Worm (Caenorhabditis elegans) whole organism, young adult: ENCODE measurements around the gene ZK262.4.

Experiments used
- B0035.1 ChIP-seq: sonication (generic microtip); optimal IDR thresholded peaks from 2 replicates; lab custom pipeline; 2016; ENCODE audit warnings: missing genetic modification characterization, mild to moderate bottlenecking, missing compliant biosample characterization, missing genotype, missing genetic modification reagents
- B0336.3 ChIP-seq: fragments of 200-800 bp; sonication (Bioruptor generic); IDR thresholded peaks from 2 replicates; pipeline ENCODE4 v1.3.6; 2022; ENCODE audit warnings: missing genetic modification characterization, missing compliant biosample characterization
- D2030.7 ChIP-seq: fragments of 200-800 bp; sonication (Bioruptor generic); IDR thresholded peaks from 2 replicates; pipeline ENCODE4 v1.3.6; 2022; ENCODE audit warnings: missing genetic modification reagents, missing genetic modification characterization, missing compliant biosample characterization
- F22D6.2 ChIP-seq: sonication (generic microtip); optimal IDR thresholded peaks from 2 replicates; lab custom pipeline; 2016; ENCODE audit warnings: mild to moderate bottlenecking, missing genetic modification characterization, missing compliant biosample characterization
- F37B4.10 ChIP-seq: fragments of 200-800 bp; sonication (Bioruptor generic); IDR thresholded peaks from 2 replicates; pipeline ENCODE4 v1.3.6; 2022; ENCODE audit warnings: missing genetic modification characterization, missing compliant biosample characterization
- K11D2.4 ChIP-seq: fragments of 200-800 bp; sonication (Bioruptor generic); IDR thresholded peaks from 2 replicates; pipeline ENCODE4 v1.3.6; 2022; ENCODE audit warnings: missing genetic modification reagents, missing genetic modification characterization, missing compliant biosample characterization
- Y53G8AR.9 ChIP-seq: fragments of 200-800 bp; sonication (Bioruptor generic); conservative IDR thresholded peaks from 2 replicates; pipeline ENCODE4 v1.3.6; 2022; ENCODE audit warnings: missing genetic modification reagents, missing genetic modification characterization, missing compliant biosample characterization
- Y56A3A.18 ChIP-seq: fragments of 200-800 bp; sonication (Bioruptor generic); IDR thresholded peaks from 2 replicates; pipeline ENCODE4 v1.3.6; 2022; ENCODE audit warnings: missing genetic modification reagents, missing genetic modification characterization, missing compliant biosample characterization
- Y67H2A.10 ChIP-seq: fragments of 200-800 bp; sonication (Bioruptor generic); conservative IDR thresholded peaks from 2 replicates; pipeline ENCODE4 v1.3.6; 2022; ENCODE audit warnings: missing genetic modification reagents, missing genetic modification characterization, missing compliant biosample characterization
- cebp-2 ChIP-seq: fragments of 200-800 bp; sonication (Bioruptor generic); IDR thresholded peaks from 2 replicates; pipeline ENCODE4 v1.3.6; 2022; ENCODE audit warnings: missing genetic modification characterization, missing compliant biosample characterization
- ceh-58 ChIP-seq: fragments of 200-800 bp; sonication (Bioruptor generic); IDR thresholded peaks from 2 replicates; pipeline ENCODE4 v1.3.6; 2022; ENCODE audit warnings: missing genetic modification characterization, missing compliant biosample characterization
- ceh-91 ChIP-seq: fragments of 200-800 bp; sonication (Bioruptor generic); IDR thresholded peaks from 2 replicates; pipeline ENCODE4 v1.3.6; 2022; ENCODE audit warnings: missing genetic modification reagents, missing genetic modification characterization, missing compliant biosample characterization
- chd-7 ChIP-seq: sonication (generic microtip); optimal IDR thresholded peaks from 2 replicates; lab custom pipeline; 2016; ENCODE audit warnings: mild to moderate bottlenecking, missing genetic modification characterization, moderate library complexity, missing compliant biosample characterization
- die-1 ChIP-seq: sonication (generic microtip); optimal IDR thresholded peaks from 2 replicates; lab custom pipeline; 2016; ENCODE audit warnings: missing genotype, mild to moderate bottlenecking, missing genetic modification characterization, missing compliant biosample characterization
- dpff-1 ChIP-seq: sonication (generic microtip); optimal IDR thresholded peaks from 2 replicates; lab custom pipeline; 2017; ENCODE audit warnings: mild to moderate bottlenecking, missing genetic modification characterization, missing compliant biosample characterization
- dpl-1 ChIP-seq: fragments of 150-350 bp; optimal IDR thresholded peaks from 2 replicates; lab custom pipeline; 2014; ENCODE audit warnings: missing biosample characterization, missing genetic modification reagents, missing genetic modification characterization
- ekl-4 ChIP-seq: fragments of 200-800 bp; sonication (Bioruptor generic); IDR thresholded peaks from 2 replicates; pipeline ENCODE4 v1.3.6; 2022; ENCODE audit warnings: missing genetic modification reagents, missing genetic modification characterization, missing compliant biosample characterization
- hlh-12 ChIP-seq: sonication (generic microtip); optimal IDR thresholded peaks from 2 replicates; lab custom pipeline; 2016; ENCODE audit warnings: missing genetic modification characterization, missing compliant biosample characterization
- hlh-26 ChIP-seq: fragments of 200-800 bp; sonication (Bioruptor generic); conservative IDR thresholded peaks from 2 replicates; pipeline ENCODE4 v1.3.6; 2022; ENCODE audit warnings: missing genetic modification reagents, missing genetic modification characterization, missing compliant biosample characterization
- lin-40 ChIP-seq: sonication (generic microtip); optimal IDR thresholded peaks from 2 replicates; lab custom pipeline; 2016; ENCODE audit warnings: missing genetic modification characterization, mild to moderate bottlenecking, missing compliant biosample characterization, missing genotype, missing genetic modification reagents
- lsl-1 ChIP-seq: fragments of 200-800 bp; sonication (Bioruptor generic); optimal IDR thresholded peaks from 2 replicates; lab custom pipeline; 2018; ENCODE audit warnings: mild to moderate bottlenecking, missing genetic modification characterization, moderate library complexity, missing compliant biosample characterization
- madf-6 ChIP-seq: fragments of 200-800 bp; sonication (Bioruptor generic); IDR thresholded peaks from 2 replicates; pipeline ENCODE4 v1.3.6; 2022; ENCODE audit warnings: missing genetic modification reagents, missing genetic modification characterization, missing compliant biosample characterization
- mxl-1 ChIP-seq: sonication (generic microtip); optimal IDR thresholded peaks from 2 replicates; lab custom pipeline; 2016; ENCODE audit warnings: missing genetic modification characterization, missing compliant biosample characterization
- nhr-90 ChIP-seq: sonication (generic microtip); optimal IDR thresholded peaks from 2 replicates; lab custom pipeline; 2016; ENCODE audit warnings: missing genotype, mild to moderate bottlenecking, missing genetic modification characterization, missing compliant biosample characterization
- pha-4 ChIP-seq: fragments of 150-350 bp; sonication (generic microtip); optimal IDR thresholded peaks from 2 replicates; lab custom pipeline; 2014; ENCODE audit warnings: missing biosample characterization, missing genetic modification reagents, missing genetic modification characterization
- rpc-1 ChIP-seq, 2 experiments: fragments of 150-350 bp in 1 of 2; sonication (generic microtip) in 1 of 2; optimal IDR thresholded peaks; 2 replicates each; lab custom pipeline; 2014 to 2018; ENCODE audit warnings: missing biosample characterization in 1 of 2, missing genetic modification characterization in 1 of 2, missing genetic modification reagents in 1 of 2, missing genotype in 1 of 2
- sea-2 ChIP-seq: fragments of 200-800 bp; sonication (Bioruptor generic); IDR thresholded peaks from 2 replicates; pipeline ENCODE4 v1.3.6; 2022; ENCODE audit warnings: missing genetic modification characterization, missing compliant biosample characterization
- snpc-1.1 ChIP-seq: sonication (generic microtip); optimal IDR thresholded peaks from 2 replicates; lab custom pipeline; 2017; ENCODE audit warnings: missing genetic modification characterization, mild to moderate bottlenecking, missing compliant biosample characterization, antibody characterized with exemption, moderate library complexity, missing genotype, missing genetic modification reagents; ENCODE audit not compliant: insufficient read depth
- sptf-2 ChIP-seq: fragments of 200-800 bp; sonication (Bioruptor generic); optimal IDR thresholded peaks from 2 replicates; lab custom pipeline; 2018; ENCODE audit warnings: mild to moderate bottlenecking, missing genetic modification characterization, missing compliant biosample characterization
- tlf-1 ChIP-seq: fragments of 200-800 bp; sonication (Bioruptor generic); optimal IDR thresholded peaks from 2 replicates; lab custom pipeline; 2018; ENCODE audit warnings: mild to moderate bottlenecking, missing genetic modification characterization, missing compliant biosample characterization
- ztf-28 ChIP-seq: fragments of 200-800 bp; sonication (Bioruptor generic); IDR thresholded peaks from 2 replicates; pipeline ENCODE4 v1.3.6; 2022; ENCODE audit warnings: missing genetic modification reagents, missing genetic modification characterization, missing compliant biosample characterization

Gene ZK262.4

ce11 chrV:18382590-18382989 lies 41.8 kb downstream of the ZK262.4 start, which contains the start of gene nhr-288:
TSS of gene nhr-288 (minus strand) at chrV:18382690.
- TF ChIP-seq snpc-1.1 (tag; lab: Kevin White, UChicago): no peak
- TF ChIP-seq Y56A3A.18 (GFP tag; lab: Robert Waterston, UW): no peak
- TF ChIP-seq rpc-1 (optimal IDR thresholded peaks at IDR 0.05; lab: Kevin White, UChicago): no peak
- TF ChIP-seq rpc-1 (tag; optimal IDR thresholded peaks at IDR 0.05; lab: Kevin White, UChicago): no peak
- no peak for TF ChIP-seq F22D6.2 (tag; lab: Kevin White, UChicago)
- TF ChIP-seq nhr-90 (tag; lab: Kevin White, UChicago): no peak
- no peak for TF ChIP-seq Y67H2A.10
- TF ChIP-seq hlh-26 (GFP tag; lab: Robert Waterston, UW): no peak
- no peak for TF ChIP-seq D2030.7 (GFP tag; lab: Robert Waterston, UW)
- TF ChIP-seq sea-2 (GFP tag; lab: Robert Waterston, UW): no peak
- no peak for TF ChIP-seq pha-4
- TF ChIP-seq ceh-91: no peak
- no peak for TF ChIP-seq die-1 (tag; lab: Kevin White, UChicago)
- no peak for TF ChIP-seq ekl-4 (GFP tag; lab: Robert Waterston, UW)
- TF ChIP-seq ztf-28 (GFP tag; lab: Robert Waterston, UW): no peak

- TF ChIP-seq sptf-2 (GFP tag; lab: Kevin White, UChicago): no peak
Observed at ce11 chrV:18378819-18379218, 45.6 kb downstream of the ZK262.4 start, which contains the start of gene Y51A2B.8. TSS of gene Y51A2B.8 (plus strand) at chrV:18379119.

DNA sequence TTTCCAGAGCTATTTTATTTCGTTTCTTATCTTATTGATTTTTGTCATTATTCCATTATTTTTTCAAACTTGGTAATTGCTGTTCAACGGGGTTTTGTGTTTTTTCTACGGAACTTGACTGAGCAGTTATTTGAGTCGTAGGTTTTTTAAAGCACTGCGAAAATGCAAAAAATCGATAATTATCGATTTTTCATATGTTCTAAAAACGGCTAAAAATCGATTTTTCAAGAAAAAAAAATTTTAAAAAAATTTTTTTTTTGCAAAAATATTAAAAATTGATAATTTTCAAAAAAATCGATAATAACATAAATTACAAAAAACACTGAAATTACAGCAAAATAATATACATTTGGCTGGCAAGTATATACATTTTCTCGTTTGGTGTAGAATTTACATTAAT lies 48.8 kb downstream of the ZK262.4 start:
- TF ChIP-seq chd-7 (tag; lab: Kevin White, UChicago) (no peak), B0035.1 (tag; lab: Kevin White, UChicago) (no peak), F37B4.10 (GFP tag; lab: Robert Waterston, UW) (no peak), Y53G8AR.9 (no peak), dpff-1 (tag; lab: Kevin White, UChicago) (no peak), tlf-1 (no peak), cebp-2 (GFP tag; lab: Robert Waterston, UW) (no peak), lsl-1 (GFP tag; lab: Kevin White, UChicago) (no peak)

DNA sequence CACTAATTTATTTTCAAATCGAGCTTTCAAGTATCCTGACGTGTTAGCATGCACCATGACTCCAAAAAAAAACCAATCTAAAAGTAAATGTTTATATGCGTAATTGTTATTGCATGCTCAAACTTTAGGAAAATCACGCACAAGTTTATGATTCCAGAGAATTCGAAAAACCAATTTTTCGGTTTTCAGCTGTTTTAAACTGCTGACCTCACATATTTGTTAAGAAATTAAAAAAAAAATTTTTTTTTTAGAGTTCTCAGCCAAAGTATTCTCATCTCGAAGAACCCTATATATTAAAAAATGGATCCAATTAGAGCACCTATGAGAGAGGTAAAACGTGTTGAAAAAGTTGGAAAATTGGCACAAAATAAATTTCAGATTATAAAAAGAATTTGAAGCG lies 50.2 kb downstream of the ZK262.4 start, which contains the start of gene Y51A2B.2:
Y51A2B.2 (plus strand) TSS at position 301 of the 400 bp plus-strand sequence.
- TF ChIP-seq dpff-1 (tag; lab: Kevin White, UChicago) (no peak), dpl-1 (no peak), K11D2.4 (GFP tag; lab: Robert Waterston, UW) (no peak), F37B4.10 (GFP tag; lab: Robert Waterston, UW) (no peak), mxl-1 (tag; lab: Kevin White, UChicago) (no peak), hlh-12 (no peak), ceh-58 (no peak), rpc-1 (optimal IDR thresholded peaks at IDR 0.05; lab: Kevin White, UChicago) (no peak), rpc-1 (tag; optimal IDR thresholded peaks at IDR 0.05; lab: Kevin White, UChicago) (no peak), madf-6 (no peak), lin-40 (tag; lab: Kevin White, UChicago) (no peak), B0336.3 (GFP tag; lab: Robert Waterston, UW) (no peak)
